Fruit fly (Drosophila melanogaster): ENCODE data around the gene CG31121.

CG31121 gene

DNA sequence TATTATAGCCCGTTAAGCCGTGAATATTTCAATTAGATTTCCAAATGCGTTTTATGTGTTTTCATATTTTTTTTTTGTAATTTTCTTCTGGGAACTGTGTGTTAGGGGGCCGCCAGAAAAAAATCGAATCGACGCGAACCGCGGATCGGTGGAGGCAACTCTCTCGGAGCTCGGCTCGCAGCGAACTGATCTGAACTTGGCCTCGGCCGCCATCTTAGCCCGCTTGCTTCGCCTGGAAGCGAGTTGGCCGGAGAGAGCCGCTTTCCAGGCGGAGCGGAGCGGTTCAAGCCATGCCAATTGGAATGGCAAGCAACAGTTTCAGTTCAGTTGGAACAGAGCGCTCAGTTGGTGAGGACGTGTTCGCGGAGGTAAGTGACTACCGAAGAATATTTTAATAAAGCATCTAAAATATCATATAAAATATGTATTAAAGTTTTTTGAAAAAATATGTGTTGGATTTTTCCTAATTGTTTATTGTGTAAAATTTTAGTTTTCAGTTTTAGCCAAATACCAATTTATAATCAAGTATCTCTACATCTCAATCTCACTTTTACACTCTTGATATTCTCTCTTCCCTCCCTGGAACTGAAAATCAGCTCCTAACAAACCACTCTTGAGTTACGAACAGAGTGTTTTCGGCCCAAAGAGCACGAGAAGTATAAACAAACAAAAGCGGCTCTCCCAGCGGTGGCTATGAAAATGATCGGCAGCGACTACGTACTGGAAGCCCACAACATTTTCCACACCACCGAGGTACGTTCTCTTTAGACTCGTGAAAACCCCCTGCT, at the start of gene CG31121, which contains the start of gene CG11069:
Gene CG31121 (minus strand): TSS at position 187 of the 788 bp plus-strand sequence.
Gene CG11069 (plus strand): TSS at position 324 of the 788 bp plus-strand sequence.
- TF ChIP-seq Abd-B (GFP tag; optimal IDR thresholded peaks at IDR 0.05): no peak
- TF ChIP-seq CrebA (GFP tag; optimal IDR thresholded peaks at IDR 0.05; ENCODE audit: borderline replicate concordance): peak; percentile 33
- TF ChIP-seq Vsx2 (GFP tag; optimal IDR thresholded peaks at IDR 0.05; ENCODE audit: partially characterized antibody): peak; percentile 13
- peak; percentile 74 for TF ChIP-seq Dif (GFP tag; optimal IDR thresholded peaks at IDR 0.05; ENCODE audit: partially characterized antibody)
- peak in 1 of 2 experiments; percentile 49 for TF ChIP-seq dl (GFP tag; optimal IDR thresholded peaks at IDR 0.05; ENCODE audit: insufficient read depth in 1 of 2, partially characterized antibody in 2 of 2)

DNA sequence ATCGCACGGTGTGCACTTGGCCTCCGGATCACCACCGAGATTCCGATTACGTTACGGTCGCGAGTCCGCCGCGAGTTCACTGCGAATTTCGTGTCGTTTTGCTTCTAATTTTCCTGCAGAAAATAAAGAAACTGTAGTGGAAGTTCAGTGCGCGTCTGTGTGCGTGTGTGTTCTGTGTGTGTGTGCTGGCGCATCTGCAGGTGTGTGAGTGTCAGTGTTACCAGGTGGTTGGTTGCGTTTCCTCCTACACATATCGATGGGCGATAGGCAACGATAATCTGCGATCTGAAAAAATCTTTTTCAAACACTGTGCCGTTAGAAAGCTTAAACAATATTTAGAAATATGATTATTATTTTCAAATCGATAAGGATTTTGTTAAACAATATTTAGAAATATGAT, 43.6 kb upstream of the CG31121 start, which contains the start of gene Osbp:
Gene Osbp (minus strand): TSS at position 174 of the 400 bp plus-strand sequence.
- TF ChIP-seq N (GFP tag; optimal IDR thresholded peaks at IDR 0.05): peak; percentile 26
- TF ChIP-seq CG9705 (GFP tag; optimal IDR thresholded peaks at IDR 0.05): peak; percentile 35
- no peak for TF ChIP-seq pan (optimal IDR thresholded peaks at IDR 0.05)
- peak; percentile 44 for TF ChIP-seq Hr83 (GFP tag; optimal IDR thresholded peaks at IDR 0.05; ENCODE audit: poor library complexity, severe bottlenecking)
- TF ChIP-seq Rel (GFP tag; optimal IDR thresholded peaks at IDR 0.05): no peak
- TF ChIP-seq Rel (tag; optimal IDR thresholded peaks at IDR 0.05): peak; percentile 29
- no peak for TF ChIP-seq jim (GFP tag; optimal IDR thresholded peaks at IDR 0.05)

DNA sequence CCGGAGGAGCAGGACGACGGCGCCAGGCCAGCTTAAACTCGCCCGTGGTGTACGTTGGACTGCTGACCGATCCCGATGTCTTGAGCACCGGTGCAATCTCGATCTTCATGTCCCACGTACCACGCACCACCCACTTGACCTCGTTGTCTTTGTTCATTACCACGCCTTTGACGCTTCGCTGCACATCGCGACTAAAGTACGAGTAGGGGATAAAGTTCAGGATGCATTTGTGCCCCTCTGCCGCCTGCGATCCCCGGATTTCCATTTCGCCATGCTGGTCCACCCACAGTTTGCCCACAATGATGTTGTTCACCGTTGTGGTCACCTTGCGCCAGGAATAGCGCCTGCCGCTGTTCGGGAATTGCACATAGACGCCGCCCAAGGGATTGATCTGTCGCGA, 41.4 kb upstream of the CG31121 start:
- TF ChIP-seq CG32264 (GFP tag; optimal IDR thresholded peaks at IDR 0.05) (no peak), tai (GFP tag; optimal IDR thresholded peaks at IDR 0.05) (no peak), HLH106 (tag; optimal IDR thresholded peaks at IDR 0.05) (no peak), Dif (GFP tag; optimal IDR thresholded peaks at IDR 0.05; ENCODE audit: partially characterized antibody) (no peak), Abd-B (GFP tag; optimal IDR thresholded peaks at IDR 0.05) (no peak), Vsx2 (GFP tag; optimal IDR thresholded peaks at IDR 0.05; ENCODE audit: partially characterized antibody) (no peak), h (GFP tag; optimal IDR thresholded peaks at IDR 0.05) (no peak), Sp1 (GFP tag; optimal IDR thresholded peaks at IDR 0.05) (no peak), dsf (GFP tag; optimal IDR thresholded peaks at IDR 0.05; ENCODE audit: borderline replicate concordance) (no peak), dmrt93B (GFP tag; optimal IDR thresholded peaks at IDR 0.05) (no peak), foxo (GFP tag; optimal IDR thresholded peaks at IDR 0.05) (no peak)

DNA sequence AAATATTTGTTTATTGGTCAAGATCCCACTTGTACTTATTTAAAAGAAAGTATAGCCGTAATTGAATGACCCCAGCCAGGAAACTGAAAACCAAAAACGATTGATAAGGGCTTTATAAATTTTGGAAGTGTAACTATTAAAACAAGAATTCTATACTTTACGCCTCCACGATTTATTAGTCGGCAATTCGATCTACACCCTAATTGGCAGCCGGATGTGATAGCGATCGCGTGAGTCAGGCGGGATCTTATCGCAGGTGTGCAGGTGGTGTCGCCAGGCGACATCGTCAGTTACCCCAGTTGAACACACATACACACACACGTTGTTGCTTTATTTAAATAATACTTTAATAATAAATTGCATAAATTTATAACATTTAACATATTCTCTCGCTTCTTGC, 40.1 kb upstream of the CG31121 start:
- TF ChIP-seq OdsH (GFP tag; optimal IDR thresholded peaks at IDR 0.05): no peak
- no peak for TF ChIP-seq Jra (GFP tag; optimal IDR thresholded peaks at IDR 0.05)
- TF ChIP-seq N (GFP tag; optimal IDR thresholded peaks at IDR 0.05): no peak
- TF ChIP-seq Hr83 (GFP tag; optimal IDR thresholded peaks at IDR 0.05; ENCODE audit: poor library complexity, severe bottlenecking): no peak
- TF ChIP-seq h (GFP tag; optimal IDR thresholded peaks at IDR 0.05): no peak
- no peak for TF ChIP-seq dmrt93B (GFP tag; optimal IDR thresholded peaks at IDR 0.05)
- TF ChIP-seq CG32264 (GFP tag; optimal IDR thresholded peaks at IDR 0.05): no peak
- no peak for TF ChIP-seq GATAd (GFP tag; optimal IDR thresholded peaks at IDR 0.05)
- TF ChIP-seq Dfd (GFP tag; optimal IDR thresholded peaks at IDR 0.05): no peak
- TF ChIP-seq Sp1 (GFP tag; optimal IDR thresholded peaks at IDR 0.05): no peak
- TF ChIP-seq sv (GFP tag; optimal IDR thresholded peaks at IDR 0.05): no peak
- no peak for TF ChIP-seq Rel (GFP tag; optimal IDR thresholded peaks at IDR 0.05)
- no peak for TF ChIP-seq Rel (tag; optimal IDR thresholded peaks at IDR 0.05)
- no peak for TF ChIP-seq lola (GFP tag; optimal IDR thresholded peaks at IDR 0.05)
- TF ChIP-seq woc (GFP tag; optimal IDR thresholded peaks at IDR 0.05): no peak
- TF ChIP-seq Abd-B (GFP tag; optimal IDR thresholded peaks at IDR 0.05): no peak
- TF ChIP-seq HLH106 (tag; optimal IDR thresholded peaks at IDR 0.05): no peak

DNA sequence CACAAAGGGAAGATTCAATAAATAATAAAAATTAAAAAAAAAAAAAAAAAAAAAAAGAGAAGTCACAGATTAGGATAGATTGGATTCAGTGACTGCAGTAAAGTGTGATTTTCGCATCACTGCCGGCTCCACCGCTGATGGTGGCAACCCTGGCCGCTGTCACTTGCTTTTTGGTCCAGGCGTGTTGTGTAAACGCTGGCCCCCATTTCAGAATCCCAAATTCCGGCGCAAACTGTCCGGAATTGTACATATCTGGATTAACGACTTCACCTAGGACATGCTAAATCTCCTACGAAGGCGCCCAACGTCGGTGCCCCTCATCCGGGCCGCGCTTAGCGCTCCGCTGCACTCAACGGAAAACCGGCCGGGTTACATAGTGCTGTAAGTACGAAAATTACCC, 37.5 kb upstream of the CG31121 start, which contains the start of gene CG11771:
Gene CG11771 (plus strand): TSS at position 155 of the 400 bp plus-strand sequence.
- no peak for TF ChIP-seq CG9705 (GFP tag; optimal IDR thresholded peaks at IDR 0.05)
- no peak for TF ChIP-seq Dfd (GFP tag; optimal IDR thresholded peaks at IDR 0.05)
- no peak for TF ChIP-seq Hr83 (GFP tag; optimal IDR thresholded peaks at IDR 0.05; ENCODE audit: poor library complexity, severe bottlenecking)
- no peak for TF ChIP-seq Myc (optimal IDR thresholded peaks at IDR 0.05)
- TF ChIP-seq Vsx2 (GFP tag; optimal IDR thresholded peaks at IDR 0.05; ENCODE audit: partially characterized antibody): no peak
- TF ChIP-seq lola (GFP tag; optimal IDR thresholded peaks at IDR 0.05): no peak
- TF ChIP-seq sv (GFP tag; optimal IDR thresholded peaks at IDR 0.05): no peak
- TF ChIP-seq usp (GFP tag; optimal IDR thresholded peaks at IDR 0.05): no peak
- TF ChIP-seq GATAd (GFP tag; optimal IDR thresholded peaks at IDR 0.05): no peak
- TF ChIP-seq dsf (GFP tag; optimal IDR thresholded peaks at IDR 0.05; ENCODE audit: borderline replicate concordance): no peak
- TF ChIP-seq Jra (GFP tag; optimal IDR thresholded peaks at IDR 0.05): no peak
- TF ChIP-seq HLH106 (tag; optimal IDR thresholded peaks at IDR 0.05): no peak
- TF ChIP-seq rgr (GFP tag; optimal IDR thresholded peaks at IDR 0.05): no peak
